Worm (Caenorhabditis elegans) whole organism, L4 larva: ENCODE results near the gene F53F1.2.

Source experiments
- F26F4.8 ChIP-seq: fragments of 200-800 bp; sonication (Bioruptor generic); conservative IDR thresholded peaks from 2 replicates; pipeline ENCODE4 v1.3.6; 2022; ENCODE audit warnings: missing genetic modification characterization, missing compliant biosample characterization
- F49E8.2 ChIP-seq: sonication (generic microtip); optimal IDR thresholded peaks from 2 replicates; lab custom pipeline; 2016; ENCODE audit warnings: missing compliant biosample characterization, mild to moderate bottlenecking, missing genetic modification characterization, borderline replicate concordance
- R02D3.7 ChIP-seq: fragments of 150-350 bp; sonication (generic microtip); optimal IDR thresholded peaks from 3 replicates; lab custom pipeline; 2014; ENCODE audit warnings: missing biosample characterization, missing genetic modification characterization
- ZK337.2 ChIP-seq: fragments of 200-800 bp; sonication (Bioruptor generic); IDR thresholded peaks from 2 replicates; pipeline ENCODE4 v1.3.6; 2022; ENCODE audit warnings: missing genetic modification reagents, missing genetic modification characterization, missing compliant biosample characterization
- ama-1 ChIP-seq: fragments of 150-350 bp; optimal IDR thresholded peaks from 2 replicates; lab custom pipeline; 2014; ENCODE audit warnings: inconsistent platforms, mixed read lengths
- dpl-1 ChIP-seq: fragments of 150-350 bp; optimal IDR thresholded peaks from 2 replicates; lab custom pipeline; 2014; ENCODE audit warnings: missing biosample characterization, missing genetic modification reagents, missing genetic modification characterization
- duxl-1 ChIP-seq: sonication (generic microtip); optimal IDR thresholded peaks from 2 replicates; lab custom pipeline; 2016; ENCODE audit warnings: mild to moderate bottlenecking, missing genetic modification characterization, moderate library complexity, missing compliant biosample characterization; ENCODE audit not compliant: poor library complexity
- fos-1 ChIP-seq: fragments of 150-350 bp; optimal IDR thresholded peaks from 2 replicates; lab custom pipeline; 2014; ENCODE audit warnings: missing biosample characterization, missing genetic modification characterization
- hmg-1.1 ChIP-seq: fragments of 200-800 bp; sonication (Bioruptor generic); IDR thresholded peaks from 2 replicates; pipeline ENCODE4 v1.3.6; 2022; ENCODE audit warnings: missing genetic modification reagents, missing genetic modification characterization, missing compliant biosample characterization
- lin-15B ChIP-seq: fragments of 150-350 bp; sonication (generic microtip); optimal IDR thresholded peaks from 3 replicates; lab custom pipeline; 2014; ENCODE audit warnings: missing biosample characterization, missing genetic modification characterization
- lsy-2 ChIP-seq, 2 experiments: fragments of 150-350 bp in 1 of 2; sonication (generic microtip) in 1 of 2; optimal IDR thresholded peaks; 2 replicates each; lab custom pipeline; 2014 to 2017; ENCODE audit warnings: missing biosample characterization in 2 of 2, missing genetic modification characterization in 2 of 2
- nhr-25 ChIP-seq: sonication (generic microtip); optimal IDR thresholded peaks from 2 replicates; lab custom pipeline; 2017; ENCODE audit warnings: missing genetic modification characterization, mild to moderate bottlenecking, missing compliant biosample characterization, antibody characterized with exemption, moderate library complexity, borderline replicate concordance; ENCODE audit not compliant: insufficient read depth
- zfp-3 ChIP-seq: fragments of 200-800 bp; sonication (Bioruptor generic); conservative IDR thresholded peaks from 2 replicates; pipeline ENCODE4 v1.3.6; 2022; ENCODE audit warnings: missing genetic modification reagents, missing genetic modification characterization, missing compliant biosample characterization

- TF ChIP-seq hmg-1.1 (GFP tag; lab: Robert Waterston, UW), result no peak
- TF ChIP-seq dpl-1 (GFP tag; lab: Kevin White, UChicago), result no peak
- no peak for TF ChIP-seq fos-1 (tag; lab: Kevin White, UChicago)
- no peak for TF ChIP-seq lsy-2 (tag; optimal IDR thresholded peaks at IDR 0.05; lab: Kevin White, UChicago)
- no peak for TF ChIP-seq R02D3.7 (tag; lab: Kevin White, UChicago)
- TF ChIP-seq ama-1 (lab: Kevin White, UChicago), result no peak
- no peak for TF ChIP-seq ZK337.2 (GFP tag; lab: Robert Waterston, UW)
- no peak for TF ChIP-seq lin-15B (tag; lab: Kevin White, UChicago)
- no peak for TF ChIP-seq F49E8.2 (tag; lab: Kevin White, UChicago)
- TF ChIP-seq F26F4.8 (GFP tag; lab: Robert Waterston, UW), result no peak
- TF ChIP-seq nhr-25 (tag; lab: Kevin White, UChicago), result no peak
- no peak for TF ChIP-seq duxl-1
- TF ChIP-seq zfp-3 (GFP tag; lab: Robert Waterston, UW), result no peak
These were observed 36.2 kb downstream of the F53F1.2 start for ce11 chrV:13442819-13443218.
